Fruit fly (Drosophila melanogaster): Measurements from ENCODE around the gene CG4907.
A peak's percentile ranks its signal among the peaks of the same experiment; 100 is the strongest.

Gene CG4907

DNA sequence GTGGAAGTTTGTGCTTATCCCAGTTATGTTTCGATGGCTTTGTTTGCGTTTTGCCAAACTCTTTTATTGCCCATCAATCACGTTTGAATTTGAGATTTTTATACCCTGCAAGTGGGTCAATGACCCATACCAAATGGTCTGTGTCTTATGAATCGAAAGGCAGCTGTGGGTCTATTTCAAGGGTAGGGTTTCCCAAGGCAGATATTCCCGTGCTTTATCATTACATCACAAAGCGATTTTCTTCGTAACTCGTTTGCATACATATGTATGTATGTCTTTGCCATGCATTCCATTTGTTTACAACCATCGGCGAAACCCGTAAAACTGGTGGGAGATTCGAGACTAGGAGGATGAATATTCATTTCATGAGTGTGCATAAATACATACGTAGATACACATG is 35.1 kb downstream of the CG4907 start (continued):
- no peak for TF ChIP-seq caup (GFP tag; optimal IDR thresholded peaks at IDR 0.05; ENCODE audit: severe bottlenecking)
- peak; percentile 11 for TF ChIP-seq sd (tag; optimal IDR thresholded peaks at IDR 0.05)
- TF ChIP-seq Ada2b (GFP tag; IDR thresholded peaks at IDR 0.05), result no peak
- TF ChIP-seq B-H1 (GFP tag; IDR thresholded peaks at IDR 0.05), result no peak
- peak in 1 of 2 experiments; percentile 55 for TF ChIP-seq Pdp1 (GFP tag; optimal IDR thresholded peaks at IDR 0.05)
- no peak for TF ChIP-seq danr (GFP tag; IDR thresholded peaks at IDR 0.05)
- TF ChIP-seq Gug (GFP tag; IDR thresholded peaks at IDR 0.05), result no peak
- TF ChIP-seq unpg (GFP tag; optimal IDR thresholded peaks at IDR 0.05), result no peak
- TF ChIP-seq Rfx (GFP tag; IDR thresholded peaks at IDR 0.05), result no peak
- TF ChIP-seq CG11504 (tag; optimal IDR thresholded peaks at IDR 0.05), result no peak
- TF ChIP-seq CG14441 (GFP tag; IDR thresholded peaks at IDR 0.05), result no peak
- TF ChIP-seq Mes4 (GFP tag; optimal IDR thresholded peaks at IDR 0.05), result no peak
- no peak for TF ChIP-seq CG11696 (GFP tag; IDR thresholded peaks at IDR 0.05)
- no peak for TF ChIP-seq amos (GFP tag; IDR thresholded peaks at IDR 0.05; ENCODE audit: partially characterized antibody)
- TF ChIP-seq Sin3A (optimal IDR thresholded peaks at IDR 0.05), result no peak
- no peak for TF ChIP-seq pum (GFP tag; optimal IDR thresholded peaks at IDR 0.05)
- no peak for TF ChIP-seq Atf-2 (GFP tag; optimal IDR thresholded peaks at IDR 0.05)
- no peak for TF ChIP-seq gcm (GFP tag; optimal IDR thresholded peaks at IDR 0.05)
- no peak for TF ChIP-seq CG30403 (GFP tag; optimal IDR thresholded peaks at IDR 0.05)
- TF ChIP-seq corto (GFP tag; optimal IDR thresholded peaks at IDR 0.05), result no peak

- TF ChIP-seq al (GFP tag; IDR thresholded peaks at IDR 0.05), result no peak
- no peak for TF ChIP-seq HLHmδ (GFP tag; optimal IDR thresholded peaks at IDR 0.05)
- TF ChIP-seq fd64A (GFP tag; optimal IDR thresholded peaks at IDR 0.05), result no peak
- TF ChIP-seq pzg (GFP tag; optimal IDR thresholded peaks at IDR 0.05), result no peak
- TF ChIP-seq CG18476 (GFP tag; optimal IDR thresholded peaks at IDR 0.05), result peak; percentile 69
- TF ChIP-seq CHES-1-like (GFP tag; optimal IDR thresholded peaks at IDR 0.05), result peak; percentile 71
- TF ChIP-seq Chrac-16 (GFP tag; optimal IDR thresholded peaks at IDR 0.05), result peak; percentile 75
- 0 out of 2 replicates have a peak, but pooled peaks have one; percentile 11 for TF ChIP-seq rib (GFP tag; IDR thresholded peaks at IDR 0.05)
- peak; percentile 96 for TF ChIP-seq Ets65A (GFP tag)
- TF ChIP-seq luna (GFP tag; optimal IDR thresholded peaks at IDR 0.05), result no peak
- no peak for TF ChIP-seq hkb (optimal IDR thresholded peaks at IDR 0.05)
- peak; percentile 42; the same call in 1 of the 2 replicates for TF ChIP-seq hkb (GFP tag; IDR thresholded peaks at IDR 0.05)
- TF ChIP-seq CG14860 (GFP tag; IDR thresholded peaks at IDR 0.05; ENCODE audit: partially characterized antibody), result no peak
- no peak for TF ChIP-seq esg (GFP tag; conservative IDR thresholded peaks at IDR 0.05)
- TF ChIP-seq CG6654 (GFP tag; optimal IDR thresholded peaks at IDR 0.05), result no peak
- TF ChIP-seq zen2 (GFP tag; IDR thresholded peaks at IDR 0.05; ENCODE audit: partially characterized antibody), result no peak
- peak; percentile 68 for TF ChIP-seq fd96Cb (tag; optimal IDR thresholded peaks at IDR 0.05)
- no peak for TF ChIP-seq CG17612 (GFP tag; IDR thresholded peaks at IDR 0.05)
- TF ChIP-seq Adf1 (GFP tag; IDR thresholded peaks at IDR 0.05), result no peak
- TF ChIP-seq sug (tag; optimal IDR thresholded peaks at IDR 0.05), result peak; percentile 53
- TF ChIP-seq Xrp1 (GFP tag; IDR thresholded peaks at IDR 0.05), result peak; percentile 81
- no peak for TF ChIP-seq schlank (tag; optimal IDR thresholded peaks at IDR 0.05)
- peak; percentile 64 for TF ChIP-seq CG10959 (GFP tag; IDR thresholded peaks at IDR 0.05)
- TF ChIP-seq sens (GFP tag), result peak; percentile 98
- peak; percentile 81 for TF ChIP-seq Med (GFP tag)
- TF ChIP-seq CG3838 (GFP tag; optimal IDR thresholded peaks at IDR 0.05), result peak; percentile 4
- TF ChIP-seq TFAM (GFP tag; optimal IDR thresholded peaks at IDR 0.05), result no peak
- no peak for TF ChIP-seq ham (GFP tag; IDR thresholded peaks at IDR 0.05)
- peak; percentile 96 for TF ChIP-seq CG15696 (tag; optimal IDR thresholded peaks at IDR 0.05)
- no peak for TF ChIP-seq CG7928 (GFP tag; optimal IDR thresholded peaks at IDR 0.05)
- peak in 1 of 2 experiments; percentile 62 for TF ChIP-seq bsh (GFP tag; optimal IDR thresholded peaks at IDR 0.05)
- TF ChIP-seq row (GFP tag; IDR thresholded peaks at IDR 0.05), result peak; percentile 83
- TF ChIP-seq p53 (GFP tag; optimal IDR thresholded peaks at IDR 0.05), result peak; percentile 42
Measured at dm6 chr3R:22673528-22673959, 37.0 kb downstream of the CG4907 start.

Measured in whole organism, embryonic.